Worm (Caenorhabditis elegans): ENCODE results near the gene R07B7.6.

R07B7.6 gene

ce11 chrV:12059719-12060118 lies 15.1 kb downstream of the R07B7.6 start, which contains the start of gene R07B7.2:
R07B7.2 (minus strand) TSS chrV:12059753.
- TF ChIP-seq dao-5 (tag; optimal IDR thresholded peaks at IDR 0.05) (no peak), him-1 (tag; optimal IDR thresholded peaks at IDR 0.05) (no peak), W03F9.2 (tag; optimal IDR thresholded peaks at IDR 0.05) (no peak)

DNA sequence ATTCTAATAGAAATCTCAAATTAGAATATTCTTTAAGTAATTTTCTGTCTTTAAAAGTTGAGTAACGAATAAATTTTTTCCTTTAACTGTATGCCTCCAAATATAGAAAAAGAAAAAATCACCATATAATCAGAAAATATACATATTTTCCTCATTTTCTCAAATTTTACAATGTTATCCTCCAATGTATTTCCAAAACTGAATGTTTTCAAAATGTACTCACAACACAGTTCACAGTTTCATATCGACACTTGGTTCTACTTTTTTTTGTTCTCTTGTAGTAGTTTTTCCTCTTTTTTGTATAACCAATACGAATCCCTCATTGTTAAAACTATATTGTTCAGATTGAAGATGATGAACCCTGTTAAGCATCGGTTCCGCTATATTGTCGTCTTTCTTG lies 21.2 kb downstream of the R07B7.6 start, which contains the start of gene F10C2.7:
Gene F10C2.7 (plus strand): TSS at position 301 of the 400 bp plus-strand sequence.
- TF ChIP-seq W03F9.2 (tag; optimal IDR thresholded peaks at IDR 0.05) (no peak), dao-5 (tag; optimal IDR thresholded peaks at IDR 0.05) (no peak), him-1 (tag; optimal IDR thresholded peaks at IDR 0.05) (no peak)

ce11 chrV:12048445-12048844 lies 26.3 kb downstream of the R07B7.6 start, which contains the start of gene dars-2:
dars-2 (plus strand) TSS chrV:12048745.
- no peak for TF ChIP-seq him-1 (tag; optimal IDR thresholded peaks at IDR 0.05)
- no peak for TF ChIP-seq dao-5 (tag; optimal IDR thresholded peaks at IDR 0.05)
- TF ChIP-seq W03F9.2 (tag; optimal IDR thresholded peaks at IDR 0.05): no peak

- no peak for TF ChIP-seq W03F9.2 (tag; optimal IDR thresholded peaks at IDR 0.05)
- no peak for TF ChIP-seq dao-5 (tag; optimal IDR thresholded peaks at IDR 0.05)
- no peak for TF ChIP-seq him-1 (tag; optimal IDR thresholded peaks at IDR 0.05)
Observed at ce11 chrV:12047735-12048134, 27.1 kb downstream of the R07B7.6 start.

DNA sequence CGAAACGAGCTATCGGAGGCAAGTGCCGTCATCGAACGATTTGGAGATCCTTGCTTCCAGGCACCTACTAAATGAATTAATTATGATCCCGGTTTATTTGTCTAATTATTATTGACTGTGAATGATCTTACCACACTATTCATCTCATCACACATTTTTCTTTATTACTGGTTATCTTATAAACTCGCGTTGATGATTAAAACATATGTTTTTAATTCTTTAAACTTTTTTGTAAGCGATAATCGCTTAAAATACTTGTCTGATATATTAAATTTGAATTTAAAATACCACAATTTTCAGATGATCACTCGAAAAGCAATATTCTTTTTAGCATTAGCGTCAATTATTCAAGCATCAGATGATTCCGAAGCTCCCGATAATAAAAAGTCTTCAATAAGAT lies 29.7 kb downstream of the R07B7.6 start, which contains the start of gene F10C2.5:
Gene F10C2.5 (plus strand): TSS at position 301 of the 400 bp plus-strand sequence.
- TF ChIP-seq him-1 (tag; optimal IDR thresholded peaks at IDR 0.05): no peak
- TF ChIP-seq dao-5 (tag; optimal IDR thresholded peaks at IDR 0.05): no peak
- TF ChIP-seq W03F9.2 (tag; optimal IDR thresholded peaks at IDR 0.05): no peak

DNA sequence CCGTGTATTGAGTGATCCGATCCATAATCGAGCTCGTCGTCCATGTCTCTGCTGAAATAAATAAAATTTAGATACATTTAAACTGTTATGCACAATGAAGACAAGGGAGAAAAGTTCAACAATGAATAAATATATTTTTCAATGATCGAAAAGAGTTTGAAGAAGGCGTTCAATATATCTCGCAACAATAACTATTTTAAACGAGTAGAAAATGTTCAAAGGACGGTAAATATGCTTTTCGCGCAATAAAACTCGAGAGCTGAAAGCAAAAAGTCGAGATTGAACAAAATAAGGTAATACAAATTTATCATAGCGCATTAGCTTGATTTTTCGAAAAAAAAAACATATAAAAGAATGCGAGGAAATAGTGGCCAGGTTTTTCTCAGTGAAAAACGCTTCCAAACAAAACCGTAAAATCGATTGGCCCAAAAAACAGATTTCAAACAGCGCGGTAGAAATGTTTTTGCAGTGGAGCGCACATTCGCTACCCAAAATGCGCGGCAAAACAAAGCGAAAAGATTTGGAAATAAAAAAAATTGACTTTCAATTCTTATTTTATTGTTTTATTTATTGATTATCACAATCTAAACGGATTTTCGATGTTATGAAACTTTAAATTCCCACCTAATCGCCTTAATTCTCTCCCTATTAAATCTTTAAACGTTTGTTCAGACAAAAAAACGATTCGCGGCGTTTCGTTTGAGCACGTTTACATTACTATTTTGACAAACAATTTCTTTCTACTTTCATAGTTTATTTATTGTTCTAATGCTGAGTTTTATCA lies 33.8 kb downstream of the R07B7.6 start, which contains the start of the genes kup-1 and F10C2.4:
Gene kup-1 (minus strand): TSS at position 51 of the 784 bp plus-strand sequence.
Gene F10C2.4 (plus strand): TSS at position 734 of the 784 bp plus-strand sequence.
- TF ChIP-seq dao-5 (tag; optimal IDR thresholded peaks at IDR 0.05): no peak
- TF ChIP-seq W03F9.2 (tag; optimal IDR thresholded peaks at IDR 0.05): no peak
- TF ChIP-seq him-1 (tag; optimal IDR thresholded peaks at IDR 0.05): no peak

DNA sequence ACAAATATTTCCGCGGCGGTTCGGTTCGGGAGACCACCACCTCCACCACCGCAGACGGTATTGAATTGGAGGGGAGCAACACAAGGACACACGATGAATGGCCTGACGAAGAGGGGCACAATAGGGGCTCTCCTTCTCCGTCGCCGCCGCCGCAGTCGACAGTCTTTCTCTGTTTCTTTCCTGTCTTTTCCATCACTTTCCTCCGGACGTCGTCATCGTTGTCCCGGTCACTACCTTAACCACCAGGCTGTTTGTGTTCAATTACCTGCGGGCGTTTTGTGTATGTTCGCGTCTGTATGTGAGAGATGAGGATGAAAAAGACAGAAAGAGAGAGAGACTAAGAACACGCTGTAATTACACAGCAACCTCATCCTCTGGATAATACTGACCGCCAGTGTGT lies 35.0 kb downstream of the R07B7.6 start:
- TF ChIP-seq him-1 (tag; optimal IDR thresholded peaks at IDR 0.05) (no peak), W03F9.2 (tag; optimal IDR thresholded peaks at IDR 0.05) (no peak), dao-5 (tag; optimal IDR thresholded peaks at IDR 0.05) (no peak)

DNA sequence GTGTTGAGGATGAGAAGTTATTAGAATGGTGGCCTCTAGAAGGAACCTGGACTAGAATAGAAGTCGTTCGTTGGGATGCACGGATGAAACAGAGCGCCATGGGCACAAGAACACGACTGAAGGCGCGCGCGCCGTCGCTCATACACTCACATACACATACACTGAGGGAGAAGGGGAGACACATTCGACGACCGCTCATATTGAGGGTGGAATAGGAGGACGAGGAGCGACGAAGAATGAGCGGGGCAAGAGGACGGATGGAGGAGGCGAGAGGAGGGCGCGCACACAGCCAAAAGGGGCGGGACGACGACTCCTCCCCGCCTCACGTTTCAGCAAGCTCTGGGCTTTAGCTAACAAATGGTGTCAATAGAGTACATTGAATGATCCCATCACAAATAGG lies 36.0 kb downstream of the R07B7.6 start:
- TF ChIP-seq dao-5 (tag; optimal IDR thresholded peaks at IDR 0.05) (no peak), W03F9.2 (tag; optimal IDR thresholded peaks at IDR 0.05) (no peak), him-1 (tag; optimal IDR thresholded peaks at IDR 0.05) (peak; percentile 60)

ce11 chrV:12038317-12038716 lies 36.5 kb downstream of the R07B7.6 start:
- TF ChIP-seq W03F9.2 (tag; optimal IDR thresholded peaks at IDR 0.05) (no peak), him-1 (tag; optimal IDR thresholded peaks at IDR 0.05) (no peak), dao-5 (tag; optimal IDR thresholded peaks at IDR 0.05) (no peak)

- TF ChIP-seq W03F9.2 (tag; optimal IDR thresholded peaks at IDR 0.05) (no peak), dao-5 (tag; optimal IDR thresholded peaks at IDR 0.05) (no peak), him-1 (tag; optimal IDR thresholded peaks at IDR 0.05) (no peak)
Observed at ce11 chrV:12037889-12038288, 36.9 kb downstream of the R07B7.6 start.

DNA sequence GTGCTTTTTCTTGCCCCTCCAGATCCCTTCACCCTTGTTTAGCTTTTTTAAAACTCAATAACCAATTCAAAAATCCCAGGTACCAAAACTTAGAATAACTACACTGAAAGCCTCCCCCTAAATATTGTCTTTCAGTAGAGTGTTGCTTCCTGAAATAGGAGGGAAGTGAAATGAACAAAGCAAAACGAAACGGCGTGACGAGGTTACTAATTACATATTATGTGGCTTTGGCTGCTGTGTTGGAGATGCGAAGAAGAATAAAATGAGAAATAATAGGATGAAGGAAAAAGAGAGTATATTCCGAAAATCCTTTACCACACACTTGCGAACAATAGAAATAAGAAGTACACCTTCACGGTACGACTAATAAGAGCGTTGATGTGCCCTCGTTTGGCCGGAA lies 38.7 kb downstream of the R07B7.6 start:
- TF ChIP-seq W03F9.2 (tag; optimal IDR thresholded peaks at IDR 0.05) (no peak), him-1 (tag; optimal IDR thresholded peaks at IDR 0.05) (no peak), dao-5 (tag; optimal IDR thresholded peaks at IDR 0.05) (no peak)

DNA sequence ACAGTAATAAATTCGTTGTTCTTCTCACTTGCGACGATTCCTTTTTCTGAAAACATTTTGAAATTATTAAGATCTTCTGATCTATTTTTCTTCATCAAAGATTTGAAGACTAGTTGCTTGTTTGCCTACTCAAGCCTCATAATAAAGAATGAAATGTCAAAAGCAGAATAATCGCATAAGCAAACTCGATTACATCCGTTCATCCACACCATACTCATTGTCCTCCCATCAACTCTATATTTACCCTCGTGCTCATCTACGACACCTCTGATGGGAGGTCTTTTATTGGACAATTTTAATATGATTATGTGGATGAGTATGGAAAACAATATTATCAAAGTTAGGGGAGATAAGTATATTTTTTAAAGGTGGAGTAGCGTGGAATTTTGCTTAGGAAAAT lies 40.9 kb downstream of the R07B7.6 start:
- TF ChIP-seq dao-5 (tag; optimal IDR thresholded peaks at IDR 0.05) (no peak), W03F9.2 (tag; optimal IDR thresholded peaks at IDR 0.05) (no peak), him-1 (tag; optimal IDR thresholded peaks at IDR 0.05) (no peak)

DNA sequence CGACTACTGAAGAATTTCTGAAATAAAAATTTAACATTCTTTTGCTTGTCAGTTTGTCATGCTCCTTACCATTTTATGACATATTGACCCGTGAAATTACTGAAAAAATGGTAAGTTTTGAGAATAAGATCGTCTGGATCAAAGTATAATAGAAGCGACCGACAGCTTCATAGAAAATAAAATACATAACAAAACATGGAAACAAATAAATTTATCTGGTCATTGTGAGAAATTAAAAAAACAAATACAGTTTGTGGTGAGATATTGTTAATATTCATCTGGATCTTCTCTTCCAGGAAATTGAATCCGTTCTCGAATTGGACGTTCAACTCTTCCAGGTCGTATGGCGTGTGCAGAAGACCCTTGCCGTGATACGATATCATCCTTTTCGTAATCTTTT lies 42.7 kb downstream of the R07B7.6 start, which contains the start of gene pkc-1:
Gene pkc-1 (minus strand): TSS at position 101 of the 400 bp plus-strand sequence.
- TF ChIP-seq dao-5 (tag; optimal IDR thresholded peaks at IDR 0.05): no peak

DNA sequence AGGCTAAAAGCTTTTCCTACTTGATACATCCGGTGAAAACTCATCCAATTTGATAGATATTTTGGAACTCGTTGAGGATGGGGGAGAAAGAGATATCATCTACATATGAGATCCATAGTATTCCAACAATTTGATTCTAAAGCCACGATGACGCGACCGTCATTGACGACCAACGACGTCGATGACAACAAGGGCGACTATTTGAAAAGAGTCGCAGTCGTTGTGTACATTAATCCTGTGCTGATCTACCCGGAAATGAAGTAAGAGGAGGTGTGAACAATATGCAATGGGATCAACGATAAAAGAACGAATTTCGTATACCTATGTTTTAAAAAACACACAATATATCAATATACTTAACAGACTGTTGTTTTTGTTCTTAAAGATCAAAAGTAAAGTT lies 46.6 kb downstream of the R07B7.6 start:
- TF ChIP-seq dao-5 (tag; optimal IDR thresholded peaks at IDR 0.05): no peak
- TF ChIP-seq W03F9.2 (tag; optimal IDR thresholded peaks at IDR 0.05): no peak
- no peak for TF ChIP-seq him-1 (tag; optimal IDR thresholded peaks at IDR 0.05)
